Fruit fly (Drosophila melanogaster) whole organism, embryonic: ENCODE measurements around the gene CG17562.
A peak's percentile ranks its signal among the peaks of the same experiment; 100 is the strongest.

ENCODE experiments used
- Bdp1 ChIP-seq: fragments of 200-800 bp; sonication (Bioruptor generic); optimal IDR thresholded peaks from 3 replicates; lab custom pipeline; 2016; ENCODE audit warnings: missing biosample characterization, missing genetic modification characterization
- Blimp-1 ChIP-seq: fragments of 200-800 bp; sonication (Bioruptor generic); optimal IDR thresholded peaks from 3 replicates; lab custom pipeline; 2018; ENCODE audit warnings: missing biosample characterization, missing genetic modification characterization, mild to moderate bottlenecking, moderate library complexity, missing genetic modification reagents
- CG10267 ChIP-seq: fragments of 200-800 bp; sonication (Bioruptor generic); optimal IDR thresholded peaks from 2 replicates; lab custom pipeline; 2018; ENCODE audit warnings: missing biosample characterization, mild to moderate bottlenecking, missing genetic modification characterization, moderate library complexity
- CG13287 ChIP-seq: fragments of 200-800 bp; sonication (Bioruptor generic); IDR thresholded peaks from 2 replicates; pipeline ENCODE4 v1.3.6; 2022; ENCODE audit warnings: missing biosample characterization, missing genetic modification characterization; ENCODE audit not compliant: partially characterized antibody
- CG13424 ChIP-seq: fragments of 200-800 bp; sonication (Bioruptor generic); optimal IDR thresholded peaks from 2 replicates; lab custom pipeline; 2019; ENCODE audit warnings: missing biosample characterization, mild to moderate bottlenecking, missing genetic modification characterization, moderate library complexity
- CG14050 ChIP-seq: fragments of 200-800 bp; sonication (Bioruptor generic); IDR thresholded peaks from 3 replicates; pipeline ENCODE4 v1.3.6; 2022; ENCODE audit warnings: missing biosample characterization, missing genetic modification characterization
- CG15011 ChIP-seq: fragments of 200-800 bp; sonication (Bioruptor generic); optimal IDR thresholded peaks from 3 replicates; lab custom pipeline; 2018; ENCODE audit warnings: missing biosample characterization, mild to moderate bottlenecking, missing genetic modification characterization
- CG1529 ChIP-seq: fragments of 200-800 bp; sonication (Bioruptor generic); optimal IDR thresholded peaks from 3 replicates; lab custom pipeline; 2018; ENCODE audit warnings: missing biosample characterization, missing genetic modification characterization
- CG15479 ChIP-seq: fragments of 200-800 bp; sonication (Bioruptor generic); optimal IDR thresholded peaks from 3 replicates; lab custom pipeline; 2019; ENCODE audit warnings: missing biosample characterization, mild to moderate bottlenecking, missing genetic modification characterization, moderate library complexity
- CG15696 ChIP-seq: fragments of 200-800 bp; sonication (Bioruptor generic); optimal IDR thresholded peaks from 2 replicates; lab custom pipeline; 2019; ENCODE audit warnings: missing biosample characterization, mild to moderate bottlenecking, missing genetic modification characterization, moderate library complexity
- CG17359 ChIP-seq: fragments of 200-800 bp; sonication (Bioruptor generic); optimal IDR thresholded peaks from 3 replicates; lab custom pipeline; 2018; ENCODE audit warnings: missing biosample characterization, mild to moderate bottlenecking, missing genetic modification characterization, moderate library complexity
- CG2129 ChIP-seq: fragments of 200-800 bp; sonication (Bioruptor generic); IDR thresholded peaks from 2 replicates; pipeline ENCODE4 v1.3.6; 2022; ENCODE audit warnings: missing biosample characterization, missing genetic modification characterization; ENCODE audit not compliant: partially characterized antibody
- CG31224 ChIP-seq: fragments of 200-800 bp; sonication (Bioruptor generic); IDR thresholded peaks from 2 replicates; pipeline ENCODE4 v1.3.6; 2022; ENCODE audit warnings: missing biosample characterization, missing genetic modification characterization
- CG3847 ChIP-seq: fragments of 200-800 bp; sonication (Bioruptor generic); IDR thresholded peaks from 2 replicates; pipeline ENCODE4 v1.3.6; 2022; ENCODE audit warnings: missing biosample characterization, missing genetic modification characterization
- CG4424 ChIP-seq: fragments of 200-800 bp; sonication (Bioruptor generic); optimal IDR thresholded peaks from 3 replicates; lab custom pipeline; 2016; ENCODE audit warnings: missing biosample characterization, missing genetic modification characterization
- CG6654 ChIP-seq: fragments of 200-800 bp; sonication (Bioruptor generic); optimal IDR thresholded peaks from 2 replicates; lab custom pipeline; 2017; ENCODE audit warnings: missing biosample characterization, mild to moderate bottlenecking, missing genetic modification characterization
- CG7745 ChIP-seq: fragments of 200-800 bp; sonication (Bioruptor generic); optimal IDR thresholded peaks from 2 replicates; lab custom pipeline; 2018; ENCODE audit warnings: missing biosample characterization, mild to moderate bottlenecking, missing genetic modification characterization, moderate library complexity
- CG9876 ChIP-seq: fragments of 200-800 bp; sonication (Bioruptor generic); optimal IDR thresholded peaks from 2 replicates; lab custom pipeline; 2016; ENCODE audit warnings: missing biosample characterization, missing genetic modification characterization
- D19A ChIP-seq: fragments of 200-800 bp; optimal IDR thresholded peaks from 3 replicates; lab custom pipeline; 2019; ENCODE audit warnings: missing biosample characterization, mild to moderate bottlenecking, missing genetic modification characterization, moderate library complexity
- Dip2 ChIP-seq: fragments of 200-800 bp; sonication (Bioruptor generic); IDR thresholded peaks from 2 replicates; pipeline ENCODE4 v1.3.6; 2022; ENCODE audit warnings: missing biosample characterization, missing genetic modification characterization
- Dip3 ChIP-seq: fragments of 200-800 bp; sonication (Bioruptor generic); optimal IDR thresholded peaks from 3 replicates; lab custom pipeline; 2016; ENCODE audit warnings: missing biosample characterization, missing genetic modification characterization
- Elba2 ChIP-seq: fragments of 200-800 bp; sonication (Bioruptor generic); optimal IDR thresholded peaks from 3 replicates; lab custom pipeline; 2016; ENCODE audit warnings: missing biosample characterization, missing genetic modification characterization
- Ets65A ChIP-seq: fragments of 200-800 bp; sonication (Bioruptor generic); peaks from one replicate; lab custom pipeline; 2016; ENCODE audit warnings: missing biosample characterization, missing genetic modification characterization
- Fer2 ChIP-seq: fragments of 200-800 bp; sonication (Bioruptor generic); optimal IDR thresholded peaks from 2 replicates; lab custom pipeline; 2018; ENCODE audit warnings: missing biosample characterization, mild to moderate bottlenecking, missing genetic modification characterization, moderate library complexity
- GATAe ChIP-seq: fragments of 200-800 bp; sonication (Bioruptor generic); conservative IDR thresholded peaks from 2 replicates; pipeline ENCODE4 v1.3.6; 2022; ENCODE audit warnings: missing biosample characterization, missing genetic modification characterization
- Hmr ChIP-seq: fragments of 200-800 bp; sonication (Bioruptor generic); optimal IDR thresholded peaks from 3 replicates; lab custom pipeline; 2017; ENCODE audit warnings: mild to moderate bottlenecking, missing biosample characterization, missing genetic modification reagents, missing genetic modification characterization
- Hr39 ChIP-seq: fragments of >200 bp; optimal IDR thresholded peaks from 2 replicates; lab custom pipeline; 2017
- Hr78 ChIP-seq, 2 experiments: fragments of 200-800 bp in 1 of 2; fragments of >200 bp in 1 of 2; sonication (Bioruptor generic) in 1 of 2; optimal IDR thresholded peaks; 2 replicates each; lab custom pipeline; 2017 to 2019; ENCODE audit warnings: missing biosample characterization in 2 of 2, missing genetic modification characterization in 2 of 2, mild to moderate bottlenecking in 1 of 2, moderate library complexity in 1 of 2
- Med ChIP-seq: fragments of 200-800 bp; sonication (Bioruptor generic); peaks from one replicate; lab custom pipeline; 2016; ENCODE audit warnings: missing biosample characterization, missing genetic modification characterization, mild to moderate bottlenecking, inconsistent platforms, moderate library complexity
- Meics ChIP-seq: fragments of 200-800 bp; sonication (Bioruptor generic); optimal IDR thresholded peaks from 2 replicates; lab custom pipeline; 2017; ENCODE audit warnings: missing biosample characterization, mild to moderate bottlenecking, missing genetic modification characterization
- NK7.1 ChIP-seq: fragments of 200-800 bp; sonication (Bioruptor generic); optimal IDR thresholded peaks from 3 replicates; lab custom pipeline; 2016; ENCODE audit warnings: missing biosample characterization, missing genetic modification characterization
- ab ChIP-seq: fragments of 200-800 bp; sonication (Bioruptor generic); optimal IDR thresholded peaks from 2 replicates; lab custom pipeline; 2016; ENCODE audit warnings: missing biosample characterization, missing genetic modification characterization
- az2 ChIP-seq: fragments of 200-800 bp; sonication (Bioruptor generic); optimal IDR thresholded peaks from 3 replicates; lab custom pipeline; 2016; ENCODE audit warnings: missing biosample characterization, missing genetic modification characterization
- chinmo ChIP-seq: fragments of 200-800 bp; sonication (Bioruptor generic); IDR thresholded peaks from 4 replicates; pipeline ENCODE4 v1.3.6; 2022; ENCODE audit warnings: missing biosample characterization, missing genetic modification characterization; ENCODE audit not compliant: partially characterized antibody
- crol ChIP-seq: fragments of 200-800 bp; sonication (Bioruptor generic); IDR thresholded peaks from 2 replicates; pipeline ENCODE4 v1.3.6; 2022; ENCODE audit warnings: missing biosample characterization, missing genetic modification characterization
- dati ChIP-seq: fragments of 200-800 bp; sonication (Bioruptor generic); IDR thresholded peaks from 2 replicates; pipeline ENCODE4 v1.3.6; 2022; ENCODE audit warnings: missing biosample characterization, missing genetic modification characterization
- disco-r ChIP-seq: fragments of 200-800 bp; sonication (Bioruptor generic); optimal IDR thresholded peaks from 2 replicates; lab custom pipeline; 2016; ENCODE audit warnings: missing biosample characterization, missing genetic modification characterization
- dysf ChIP-seq: fragments of 200-800 bp; sonication (Bioruptor generic); IDR thresholded peaks from 3 replicates; pipeline ENCODE4 v1.3.6; 2022; ENCODE audit warnings: missing biosample characterization, missing genetic modification characterization
- ham ChIP-seq: fragments of 200-800 bp; sonication (Bioruptor generic); IDR thresholded peaks from 2 replicates; pipeline ENCODE4 v1.3.6; 2022; ENCODE audit warnings: missing biosample characterization, missing genetic modification characterization
- hth ChIP-seq: fragments of >200 bp; optimal IDR thresholded peaks from 2 replicates; lab custom pipeline; 2017; ENCODE audit warnings: inconsistent platforms
- jigr1 ChIP-seq: fragments of 200-800 bp; sonication (Bioruptor generic); IDR thresholded peaks from 3 replicates; pipeline ENCODE4 v1.3.6; 2022; ENCODE audit warnings: missing biosample characterization, missing genetic modification characterization
- klu ChIP-seq: fragments of 200-800 bp; sonication (Bioruptor generic); IDR thresholded peaks from 2 replicates; pipeline ENCODE4 v1.3.6; 2022; ENCODE audit warnings: missing biosample characterization, missing genetic modification characterization
- lab ChIP-seq: fragments of 200-800 bp; sonication (Bioruptor generic); optimal IDR thresholded peaks from 3 replicates; lab custom pipeline; 2017; ENCODE audit warnings: missing biosample characterization, missing genetic modification characterization, mild to moderate bottlenecking, moderate library complexity, missing genetic modification reagents
- oc ChIP-seq: fragments of 200-800 bp; sonication (Bioruptor generic); optimal IDR thresholded peaks from 2 replicates; lab custom pipeline; 2018; ENCODE audit warnings: missing biosample characterization, mild to moderate bottlenecking, missing genetic modification characterization, moderate library complexity
- odd ChIP-seq: fragments of 200-800 bp; sonication (Bioruptor generic); optimal IDR thresholded peaks from 2 replicates; lab custom pipeline; 2017; ENCODE audit warnings: missing biosample characterization, mild to moderate bottlenecking, missing genetic modification characterization
- sens ChIP-seq: fragments of 200-800 bp; sonication (Bioruptor generic); peaks from one replicate; lab custom pipeline; 2016; ENCODE audit warnings: missing biosample characterization, missing genetic modification characterization
- sisA ChIP-seq: fragments of 200-800 bp; sonication (Bioruptor generic); IDR thresholded peaks from 2 replicates; pipeline ENCODE4 v1.3.6; 2022; ENCODE audit warnings: missing biosample characterization, missing genetic modification characterization
- slbo ChIP-seq: fragments of 200-800 bp; sonication (Bioruptor generic); IDR thresholded peaks from 2 replicates; pipeline ENCODE4 v1.3.6; 2022; ENCODE audit warnings: missing biosample characterization, missing genetic modification characterization
- slp2 ChIP-seq: fragments of 200-800 bp; sonication (Bioruptor generic); optimal IDR thresholded peaks from 2 replicates; lab custom pipeline; 2016; ENCODE audit warnings: missing biosample characterization, missing genetic modification characterization
- tll ChIP-seq, 2 experiments: fragments of 200-800 bp in 1 of 2; fragments of >200 bp in 1 of 2; sonication (Bioruptor generic) in 1 of 2; optimal IDR thresholded peaks; 2 replicates each; lab custom pipeline; 2017 to 2019; ENCODE audit warnings: missing biosample characterization in 2 of 2, missing genetic modification characterization in 2 of 2, mild to moderate bottlenecking in 1 of 2, moderate library complexity in 1 of 2
- unc-4 ChIP-seq: fragments of 200-800 bp; sonication (Bioruptor generic); IDR thresholded peaks from 2 replicates; pipeline ENCODE4 v1.3.6; 2022; ENCODE audit warnings: missing biosample characterization, missing genetic modification characterization; ENCODE audit not compliant: partially characterized antibody

The CG17562 gene

DNA sequence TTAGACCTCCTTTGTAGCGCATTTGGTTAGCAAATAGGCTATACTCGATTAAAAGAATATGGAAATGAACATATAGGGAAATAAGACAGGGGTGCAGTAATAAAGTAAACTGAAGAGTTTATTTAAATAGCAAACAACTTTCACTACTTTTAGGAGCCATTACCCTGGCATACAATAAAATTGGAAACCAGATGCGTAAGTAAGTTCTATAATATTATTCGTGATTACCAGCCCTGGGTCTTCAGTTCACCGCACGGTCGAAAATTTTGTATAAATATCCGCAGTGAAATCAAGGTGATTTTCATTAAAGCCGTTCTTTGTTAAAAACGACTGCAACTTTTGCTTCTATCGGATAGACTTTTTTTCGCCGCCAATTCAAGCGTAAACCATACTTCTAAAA, at the start of gene CG17562:
Gene CG17562 (plus strand): TSS at position 301 of the 400 bp plus-strand sequence.
- TF ChIP-seq CG4424 (GFP tag; lab: Kevin White, UChicago) (no peak), Elba2 (GFP tag; lab: Kevin White, UChicago) (no peak), slp2 (no peak), CG1529 (GFP tag; lab: Kevin White, UChicago) (no peak), CG2129 (no peak), CG7745 (no peak), Bdp1 (GFP tag; lab: Kevin White, UChicago) (no peak), ab (GFP tag; lab: Kevin White, UChicago) (no peak), oc (tag; lab: Kevin White, UChicago) (no peak), az2 (GFP tag; lab: Kevin White, UChicago) (no peak), CG13287 (GFP tag; lab: Robert Waterston, UW) (no peak)
- TF ChIP-seq, all 482 proteins: peak for 0

DNA sequence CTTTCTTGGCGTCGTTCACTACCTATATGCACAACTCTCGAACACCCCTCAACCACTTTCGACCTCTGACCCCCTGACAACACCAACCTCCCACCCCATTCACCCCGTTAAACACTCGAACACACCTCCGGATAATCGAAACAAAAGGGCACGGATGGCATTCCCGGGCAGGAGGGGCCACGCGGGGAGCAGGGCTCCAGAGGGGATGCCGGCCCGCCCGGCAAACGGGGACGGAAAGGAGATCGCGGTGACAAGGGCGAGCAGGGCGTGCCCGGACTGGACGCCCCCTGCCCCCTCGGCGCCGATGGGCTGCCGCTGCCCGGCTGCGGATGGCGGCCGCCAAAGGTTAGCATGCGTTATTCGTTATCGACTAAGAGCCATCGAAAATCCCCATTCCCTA, 45.8 kb upstream of the CG17562 start:
- no peak for TF ChIP-seq Fer2 (tag; lab: Kevin White, UChicago)
- TF ChIP-seq sens (GFP tag; lab: Kevin White, UChicago): peak; percentile 46
- TF ChIP-seq Ets65A (GFP tag; lab: Kevin White, UChicago): no peak
- peak; percentile 79 for TF ChIP-seq Hr39 (lab: Kevin White, UChicago)
- TF ChIP-seq ham: 0 out of 2 replicates have a peak, but pooled peaks have one; percentile 36
- TF ChIP-seq D19A (tag; lab: Kevin White, UChicago): no peak
- peak; percentile 39; the same call in 1 of the 2 replicates for TF ChIP-seq sisA (GFP tag; lab: Robert Waterston, UW)
- no peak for TF ChIP-seq tll (GFP tag; optimal IDR thresholded peaks at IDR 0.05; lab: Kevin White, UChicago)
- TF ChIP-seq klu (GFP tag; lab: Robert Waterston, UW): no peak
- TF ChIP-seq dati: no peak
- TF ChIP-seq CG10267: no peak
- no peak for TF ChIP-seq disco-r (GFP tag; lab: Kevin White, UChicago)
- TF ChIP-seq CG14050: no peak
- no peak for TF ChIP-seq CG6654
- no peak for TF ChIP-seq Meics (GFP tag; lab: Kevin White, UChicago)
- peak in 1 of 2 experiments; percentile 35 for TF ChIP-seq Hr78 (GFP tag; optimal IDR thresholded peaks at IDR 0.05; lab: Kevin White, UChicago)
- TF ChIP-seq crol (GFP tag; lab: Robert Waterston, UW): peak; percentile 79
- TF ChIP-seq CG15696 (tag; lab: Kevin White, UChicago): no peak
- no peak for TF ChIP-seq unc-4
- TF ChIP-seq odd (GFP tag; lab: Kevin White, UChicago): no peak
- peak; percentile 34 for TF ChIP-seq Med
- TF ChIP-seq jigr1: 0 out of 3 replicates have a peak, but pooled peaks have one; percentile 18
- TF ChIP-seq Blimp-1 (GFP tag; lab: Kevin White, UChicago): no peak
- TF ChIP-seq Dip3 (GFP tag; lab: Kevin White, UChicago): no peak
- no peak for TF ChIP-seq lab

DNA sequence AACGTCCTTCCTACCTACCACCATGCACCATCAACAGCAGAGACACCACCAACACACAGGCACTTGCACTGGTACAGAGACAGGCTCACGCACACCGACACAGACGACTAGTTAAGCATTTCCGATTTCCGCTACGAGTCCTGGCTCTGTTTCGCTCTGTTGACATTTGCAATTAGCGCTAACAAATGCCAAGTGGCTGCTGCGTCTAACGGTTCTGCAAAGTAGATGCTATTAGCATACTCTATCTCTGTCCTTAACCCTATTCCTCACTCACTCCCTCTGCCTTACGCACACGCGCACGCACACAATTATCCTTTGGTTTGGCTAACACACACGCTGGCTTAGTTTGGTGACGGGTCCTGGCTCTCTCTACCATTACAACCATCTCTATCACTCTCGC, 44.6 kb upstream of the CG17562 start:
- TF ChIP-seq hth: no peak
- no peak for TF ChIP-seq ham
- TF ChIP-seq slbo (GFP tag; lab: Robert Waterston, UW): no peak
- no peak for TF ChIP-seq dysf (GFP tag; lab: Robert Waterston, UW)
- TF ChIP-seq CG3847 (GFP tag; lab: Robert Waterston, UW): no peak
- no peak for TF ChIP-seq CG13424 (tag; lab: Kevin White, UChicago)
- TF ChIP-seq CG31224: no peak
- no peak for TF ChIP-seq Fer2 (tag; lab: Kevin White, UChicago)
- TF ChIP-seq Dip2 (GFP tag; lab: Robert Waterston, UW): no peak
- TF ChIP-seq CG15479 (GFP tag; lab: Kevin White, UChicago): peak; percentile 29
- no peak for TF ChIP-seq NK7.1 (GFP tag; lab: Kevin White, UChicago)
- no peak for TF ChIP-seq CG17359 (tag; lab: Kevin White, UChicago)
- TF ChIP-seq CG9876 (GFP tag; lab: Kevin White, UChicago): no peak
- no peak for TF ChIP-seq Hmr (GFP tag; lab: Kevin White, UChicago)
- no peak for TF ChIP-seq GATAe (GFP tag; lab: Robert Waterston, UW)
- TF ChIP-seq CG15011 (GFP tag; lab: Kevin White, UChicago): no peak
- TF ChIP-seq chinmo: no peak
